Fruit fly (Drosophila melanogaster) whole organism, embryonic: ENCODE data around the gene CG34244.

ENCODE experiments used
- Abd-B ChIP-seq: fragments of 200-800 bp; sonication (Bioruptor generic); optimal IDR thresholded peaks from 2 replicates; lab custom pipeline; 2018; ENCODE audit warnings: missing biosample characterization, mild to moderate bottlenecking, missing genetic modification characterization, moderate library complexity
- Ada2b ChIP-seq: fragments of 200-800 bp; sonication (Bioruptor generic); IDR thresholded peaks from 2 replicates; pipeline ENCODE4 v1.3.6; 2022; ENCODE audit warnings: missing biosample characterization, missing genetic modification characterization
- Blimp-1 ChIP-seq: fragments of 200-800 bp; sonication (Bioruptor generic); optimal IDR thresholded peaks from 3 replicates; lab custom pipeline; 2018; ENCODE audit warnings: missing biosample characterization, missing genetic modification characterization, mild to moderate bottlenecking, moderate library complexity, missing genetic modification reagents
- CG10147 ChIP-seq: fragments of 200-800 bp; sonication (Bioruptor generic); optimal IDR thresholded peaks from 2 replicates; lab custom pipeline; 2019; ENCODE audit warnings: missing biosample characterization, mild to moderate bottlenecking, missing genetic modification characterization, moderate library complexity
- CG12104 ChIP-seq: fragments of 200-800 bp; sonication (Bioruptor generic); optimal IDR thresholded peaks from 3 replicates; lab custom pipeline; 2016; ENCODE audit warnings: missing biosample characterization, missing genetic modification characterization
- CG12155 ChIP-seq: fragments of 200-800 bp; sonication (Bioruptor generic); optimal IDR thresholded peaks from 3 replicates; lab custom pipeline; 2016; ENCODE audit warnings: missing biosample characterization, missing genetic modification characterization
- CG12769 ChIP-seq: fragments of 200-800 bp; sonication (Bioruptor generic); optimal IDR thresholded peaks from 2 replicates; lab custom pipeline; 2019; ENCODE audit warnings: missing biosample characterization, mild to moderate bottlenecking, missing genetic modification characterization, moderate library complexity
- CG14014 ChIP-seq: fragments of 200-800 bp; sonication (Bioruptor generic); IDR thresholded peaks from 2 replicates; pipeline ENCODE4 v1.3.6; 2022; ENCODE audit warnings: missing biosample characterization, missing genetic modification characterization
- CG14441 ChIP-seq: fragments of 200-800 bp; sonication (Bioruptor generic); IDR thresholded peaks from 2 replicates; pipeline ENCODE4 v1.3.6; 2022; ENCODE audit warnings: missing biosample characterization, missing genetic modification characterization
- CG15514 ChIP-seq: fragments of 200-800 bp; sonication (Bioruptor generic); optimal IDR thresholded peaks from 3 replicates; lab custom pipeline; 2017; ENCODE audit warnings: missing biosample characterization, missing genetic modification characterization, mild to moderate bottlenecking, moderate library complexity, missing genetic modification reagents
- CG16813 ChIP-seq: fragments of 200-800 bp; sonication (Bioruptor generic); IDR thresholded peaks from 3 replicates; pipeline ENCODE4 v1.3.6; 2022; ENCODE audit warnings: missing biosample characterization, missing genetic modification characterization; ENCODE audit not compliant: partially characterized antibody
- CG17385 ChIP-seq: fragments of 200-800 bp; sonication (Bioruptor generic); optimal IDR thresholded peaks from 3 replicates; lab custom pipeline; 2018; ENCODE audit warnings: missing biosample characterization, mild to moderate bottlenecking, missing genetic modification characterization
- CG2678 ChIP-seq: fragments of 200-800 bp; sonication (Bioruptor generic); optimal IDR thresholded peaks from 3 replicates; lab custom pipeline; 2019; ENCODE audit warnings: missing biosample characterization, mild to moderate bottlenecking, missing genetic modification characterization, moderate library complexity
- CG2889 ChIP-seq: fragments of 200-800 bp; sonication (Bioruptor generic); IDR thresholded peaks from 3 replicates; pipeline ENCODE4 v1.3.6; 2022; ENCODE audit warnings: missing biosample characterization, missing genetic modification characterization
- CG3065 ChIP-seq: fragments of 200-800 bp; sonication (Bioruptor generic); optimal IDR thresholded peaks from 2 replicates; lab custom pipeline; 2016; ENCODE audit warnings: missing biosample characterization, missing genetic modification characterization
- CG31365 ChIP-seq: fragments of 200-800 bp; sonication (Bioruptor generic); optimal IDR thresholded peaks from 2 replicates; lab custom pipeline; 2018; ENCODE audit warnings: missing biosample characterization, mild to moderate bottlenecking, missing genetic modification characterization
- CG34224 ChIP-seq: fragments of 200-800 bp; sonication (Bioruptor generic); IDR thresholded peaks from 3 replicates; pipeline ENCODE4 v1.3.6; 2022; ENCODE audit warnings: missing biosample characterization, missing genetic modification characterization; ENCODE audit not compliant: partially characterized antibody
- CG34376 ChIP-seq: fragments of 200-800 bp; sonication (Bioruptor generic); optimal IDR thresholded peaks from 2 replicates; lab custom pipeline; 2018; ENCODE audit warnings: missing biosample characterization, mild to moderate bottlenecking, missing genetic modification characterization
- CG6683 ChIP-seq: fragments of 200-800 bp; sonication (Bioruptor generic); optimal IDR thresholded peaks from 2 replicates; lab custom pipeline; 2017; ENCODE audit warnings: missing biosample characterization, mild to moderate bottlenecking, missing genetic modification characterization, missing genetic modification reagents
- CG6854 ChIP-seq: fragments of 200-800 bp; sonication (Bioruptor generic); optimal IDR thresholded peaks from 3 replicates; lab custom pipeline; 2017; ENCODE audit warnings: missing biosample characterization, mild to moderate bottlenecking, missing genetic modification characterization
- CG8281 ChIP-seq: fragments of 200-800 bp; sonication (Bioruptor generic); optimal IDR thresholded peaks from 2 replicates; lab custom pipeline; 2018; ENCODE audit warnings: missing biosample characterization, mild to moderate bottlenecking, missing genetic modification characterization, moderate library complexity
- D19B ChIP-seq: fragments of 200-800 bp; sonication (Bioruptor generic); optimal IDR thresholded peaks from 2 replicates; lab custom pipeline; 2017; ENCODE audit warnings: missing biosample characterization, mild to moderate bottlenecking, missing genetic modification characterization
- Drgx ChIP-seq: fragments of 200-800 bp; sonication (Bioruptor generic); IDR thresholded peaks from 2 replicates; pipeline ENCODE4 v1.3.6; 2022; ENCODE audit warnings: missing biosample characterization, missing genetic modification characterization
- MBD-R2 ChIP-seq: fragments of 200-800 bp; sonication (Bioruptor generic); IDR thresholded peaks from 2 replicates; pipeline ENCODE4 v1.3.6; 2022; ENCODE audit warnings: missing biosample characterization, missing genetic modification characterization
- Med ChIP-seq: fragments of 200-800 bp; sonication (Bioruptor generic); peaks from one replicate; lab custom pipeline; 2016; ENCODE audit warnings: missing biosample characterization, missing genetic modification characterization, mild to moderate bottlenecking, inconsistent platforms, moderate library complexity
- Mrtf ChIP-seq: fragments of 200-800 bp; sonication (Bioruptor generic); IDR thresholded peaks from 3 replicates; pipeline ENCODE4 v1.3.6; 2022; ENCODE audit warnings: missing biosample characterization, missing genetic modification characterization
- Neu2 ChIP-seq: fragments of 200-800 bp; sonication (Bioruptor generic); optimal IDR thresholded peaks from 3 replicates; lab custom pipeline; 2016; ENCODE audit warnings: missing biosample characterization, missing genetic modification characterization, borderline replicate concordance
- Nf-YC ChIP-seq: fragments of 200-800 bp; optimal IDR thresholded peaks from 3 replicates; lab custom pipeline; 2019; ENCODE audit warnings: missing biosample characterization, mild to moderate bottlenecking, missing genetic modification characterization, moderate library complexity
- NfI ChIP-seq: fragments of 200-800 bp; sonication (Bioruptor generic); optimal IDR thresholded peaks from 3 replicates; lab custom pipeline; 2018; ENCODE audit warnings: missing biosample characterization, mild to moderate bottlenecking, missing genetic modification characterization, moderate library complexity
- Sox100B ChIP-seq: fragments of 200-800 bp; sonication (Bioruptor generic); optimal IDR thresholded peaks from 3 replicates; lab custom pipeline; 2018; ENCODE audit warnings: missing biosample characterization, mild to moderate bottlenecking, missing genetic modification characterization
- abd-A ChIP-seq: fragments of 200-800 bp; sonication (Bioruptor generic); optimal IDR thresholded peaks from 3 replicates; lab custom pipeline; 2019; ENCODE audit warnings: missing biosample characterization, mild to moderate bottlenecking, missing genetic modification characterization, moderate library complexity
- da ChIP-seq: fragments of 200-800 bp; sonication (Bioruptor generic); optimal IDR thresholded peaks from 2 replicates; lab custom pipeline; 2016; ENCODE audit warnings: missing biosample characterization, missing genetic modification characterization
- dati ChIP-seq: fragments of 200-800 bp; sonication (Bioruptor generic); IDR thresholded peaks from 2 replicates; pipeline ENCODE4 v1.3.6; 2022; ENCODE audit warnings: missing biosample characterization, missing genetic modification characterization
- eve ChIP-seq, 2 experiments: fragments of >200 bp; optimal IDR thresholded peaks; 2 replicates each; lab custom pipeline; 2017; ENCODE audit warnings: missing biosample characterization in 2 of 2, missing genetic modification characterization in 2 of 2
- ewg ChIP-seq: fragments of 200-800 bp; sonication (Bioruptor generic); optimal IDR thresholded peaks from 3 replicates; lab custom pipeline; 2017; ENCODE audit warnings: mild to moderate bottlenecking, missing biosample characterization, missing genetic modification reagents, missing genetic modification characterization
- mirr ChIP-seq: fragments of 200-800 bp; sonication (Bioruptor generic); optimal IDR thresholded peaks from 3 replicates; lab custom pipeline; 2018; ENCODE audit warnings: missing biosample characterization, mild to moderate bottlenecking, missing genetic modification characterization
- nmo ChIP-seq: fragments of 200-800 bp; sonication (Bioruptor generic); optimal IDR thresholded peaks from 2 replicates; lab custom pipeline; 2018; ENCODE audit warnings: missing biosample characterization, mild to moderate bottlenecking, missing genetic modification characterization, moderate library complexity
- pfk ChIP-seq: fragments of 200-800 bp; sonication (Bioruptor generic); optimal IDR thresholded peaks from 2 replicates; lab custom pipeline; 2018; ENCODE audit warnings: missing biosample characterization, mild to moderate bottlenecking, missing genetic modification characterization, moderate library complexity
- sd ChIP-seq: fragments of 200-800 bp; sonication (Bioruptor generic); optimal IDR thresholded peaks from 3 replicates; lab custom pipeline; 2018; ENCODE audit warnings: missing biosample characterization, mild to moderate bottlenecking, missing genetic modification characterization, moderate library complexity
- slou ChIP-seq: fragments of 200-800 bp; sonication (Bioruptor generic); optimal IDR thresholded peaks from 3 replicates; lab custom pipeline; 2016; ENCODE audit warnings: missing biosample characterization, missing genetic modification characterization
- slp2 ChIP-seq: fragments of 200-800 bp; sonication (Bioruptor generic); optimal IDR thresholded peaks from 2 replicates; lab custom pipeline; 2016; ENCODE audit warnings: missing biosample characterization, missing genetic modification characterization
- sqz ChIP-seq: fragments of 200-800 bp; sonication (Bioruptor generic); optimal IDR thresholded peaks from 3 replicates; lab custom pipeline; 2018; ENCODE audit warnings: missing biosample characterization, mild to moderate bottlenecking, missing genetic modification characterization
- sug ChIP-seq: fragments of 200-800 bp; optimal IDR thresholded peaks from 2 replicates; lab custom pipeline; 2019; ENCODE audit warnings: missing biosample characterization, mild to moderate bottlenecking, missing genetic modification characterization, moderate library complexity
- tll ChIP-seq, 2 experiments: fragments of 200-800 bp in 1 of 2; fragments of >200 bp in 1 of 2; sonication (Bioruptor generic) in 1 of 2; optimal IDR thresholded peaks; 2 replicates each; lab custom pipeline; 2017 to 2019; ENCODE audit warnings: missing biosample characterization in 2 of 2, missing genetic modification characterization in 2 of 2, mild to moderate bottlenecking in 1 of 2, moderate library complexity in 1 of 2
- twi ChIP-seq: fragments of 200-800 bp; optimal IDR thresholded peaks from 2 replicates; lab custom pipeline; 2019; ENCODE audit warnings: missing biosample characterization, mild to moderate bottlenecking, missing genetic modification characterization, moderate library complexity
- vfl ChIP-seq: fragments of 200-800 bp; sonication (Bioruptor generic); optimal IDR thresholded peaks from 2 replicates; lab custom pipeline; 2016; ENCODE audit warnings: missing biosample characterization, missing genetic modification characterization
- vvl ChIP-seq: fragments of 200-800 bp; sonication (Bioruptor generic); IDR thresholded peaks from 2 replicates; pipeline ENCODE4 v1.3.6; 2022; ENCODE audit warnings: missing biosample characterization, missing genetic modification characterization

Gene CG34244

dm6 chr3L:14223450-14223849 lies 12.3 kb downstream of the CG34244 start (continued):
- TF ChIP-seq vvl (GFP tag; lab: Robert Waterston, UW) (peak; percentile 39; the same call in 1 of the 2 replicates), CG16813 (GFP tag; lab: Robert Waterston, UW) (no peak), CG17385 (GFP tag; lab: Kevin White, UChicago) (no peak), abd-A (peak; percentile 55), Med (peak; percentile 8), CG2889 (GFP tag; lab: Robert Waterston, UW) (no peak), dati (no peak), sd (tag; lab: Kevin White, UChicago) (peak; percentile 86), tll (GFP tag; optimal IDR thresholded peaks at IDR 0.05; lab: Kevin White, UChicago) (no peak), vfl (GFP tag; lab: Kevin White, UChicago) (no peak), CG6683 (GFP tag; lab: Kevin White, UChicago) (no peak), slou (GFP tag; lab: Kevin White, UChicago) (no peak), Abd-B (GFP tag; lab: Kevin White, UChicago) (peak; percentile 26), nmo (GFP tag; lab: Kevin White, UChicago) (no peak), sqz (no peak), D19B (GFP tag; lab: Kevin White, UChicago) (no peak), CG8281 (tag; lab: Kevin White, UChicago) (no peak), Ada2b (no peak), Blimp-1 (GFP tag; lab: Kevin White, UChicago) (peak; percentile 43), CG14014 (GFP tag; lab: Robert Waterston, UW) (no peak), CG15514 (no peak), pfk (no peak), CG12104 (GFP tag; lab: Kevin White, UChicago) (no peak), da (no peak), Sox100B (GFP tag; lab: Kevin White, UChicago) (no peak), CG10147 (GFP tag; lab: Kevin White, UChicago) (no peak), CG31365 (tag; lab: Kevin White, UChicago) (no peak), CG2678 (tag; lab: Kevin White, UChicago) (no peak), CG14441 (GFP tag; lab: Robert Waterston, UW) (no peak), CG3065 (GFP tag; lab: Kevin White, UChicago) (no peak), Drgx (no peak)

- TF ChIP-seq mirr (GFP tag; lab: Kevin White, UChicago), result peak; percentile 60
- peak; percentile 9 for TF ChIP-seq sug (tag; lab: Kevin White, UChicago)
- TF ChIP-seq CG34376 (GFP tag; lab: Kevin White, UChicago), result peak; percentile 53
- TF ChIP-seq NfI (GFP tag; lab: Kevin White, UChicago), result no peak
These were observed 13.5 kb downstream of the CG34244 start for dm6 chr3L:14222199-14222598.

dm6 chr3L:14220611-14221497 lies 14.9 kb downstream of the CG34244 start:
- TF ChIP-seq CG6854 (GFP tag; lab: Kevin White, UChicago), result no peak
- no peak for TF ChIP-seq slp2 (GFP tag; lab: Kevin White, UChicago)
- TF ChIP-seq Drgx, result no peak
- TF ChIP-seq CG12155 (GFP tag; lab: Kevin White, UChicago), result no peak
- TF ChIP-seq CG12769 (tag; lab: Kevin White, UChicago), result peak; percentile 75
- peak in 1 of 2 experiments; percentile 34 for TF ChIP-seq eve (GFP tag; optimal IDR thresholded peaks at IDR 0.05; lab: Kevin White, UChicago)
- TF ChIP-seq ewg (GFP tag; lab: Kevin White, UChicago), result peak; percentile 78
- peak; percentile 93 for TF ChIP-seq Neu2 (GFP tag; lab: Kevin White, UChicago)
- peak; percentile 69 for TF ChIP-seq Med
- peak; percentile 54 for TF ChIP-seq twi (tag; lab: Kevin White, UChicago)
- TF ChIP-seq MBD-R2, result no peak
- no peak for TF ChIP-seq Mrtf
- TF ChIP-seq Nf-YC (tag; lab: Kevin White, UChicago), result no peak
- TF ChIP-seq CG34224 (GFP tag; lab: Robert Waterston, UW), result peak; percentile 6; the same call in 1 of the 3 replicates
